Worm (Caenorhabditis elegans): ENCODE results near the gene psmd-9.
A peak's percentile ranks its signal among the peaks of the same experiment; 100 is the strongest.

psmd-9 gene

DNA sequence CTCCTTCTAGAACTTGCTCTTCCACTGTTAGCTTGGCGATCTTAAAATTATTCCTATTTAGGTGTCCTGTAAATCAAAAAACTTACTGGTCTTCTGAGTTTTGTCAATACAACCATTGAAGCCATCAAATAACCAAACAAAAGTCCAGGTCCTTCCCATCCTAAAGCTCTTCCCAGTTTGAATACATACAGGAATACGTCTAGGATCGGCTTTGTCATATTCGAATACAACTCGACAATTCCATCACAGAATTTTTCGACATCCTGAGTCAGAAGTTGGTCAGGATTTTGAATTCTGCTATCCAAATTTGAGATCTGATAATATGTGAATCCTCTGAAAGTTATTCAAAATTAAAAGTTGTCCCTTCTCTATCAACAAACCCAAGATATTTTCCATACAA, 19.6 kb upstream of the psmd-9 start:
- TF ChIP-seq dpl-1 (GFP tag; optimal IDR thresholded peaks at IDR 0.05) (no peak), ekl-4 (GFP tag; IDR thresholded peaks at IDR 0.05) (no peak), B0336.3 (GFP tag; IDR thresholded peaks at IDR 0.05) (no peak)

DNA sequence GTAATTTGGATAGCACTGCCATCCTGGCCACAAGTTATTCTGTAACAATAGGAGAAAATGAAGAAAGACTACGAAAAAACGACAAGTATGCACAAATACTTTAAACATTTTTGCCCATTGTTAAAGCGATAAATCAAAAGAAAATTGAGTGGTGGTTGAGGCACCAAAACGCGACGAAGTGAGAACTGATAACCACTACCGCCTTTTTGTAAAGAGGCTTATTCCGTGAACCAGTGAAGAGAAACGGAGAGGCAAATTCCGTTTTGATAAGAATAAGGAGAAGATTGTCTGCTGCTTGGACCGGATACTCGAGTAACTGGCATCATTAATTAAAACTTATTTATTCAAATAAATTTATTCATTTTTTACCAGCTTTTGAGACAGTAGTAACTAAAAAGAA, 18.2 kb upstream of the psmd-9 start, which contains the start of gene pmp-1:
pmp-1 (minus strand) TSS at position 39 of the 400 bp plus-strand sequence.
- peak; percentile 51 for TF ChIP-seq ets-4 (GFP tag; optimal IDR thresholded peaks at IDR 0.05)
- TF ChIP-seq mel-28 (tag; optimal IDR thresholded peaks at IDR 0.05; ENCODE audit: borderline replicate concordance), result no peak
- no peak for TF ChIP-seq snpc-1.3 (tag; optimal IDR thresholded peaks at IDR 0.05; ENCODE audit: insufficient read depth)
- TF ChIP-seq nhr-80 (tag; optimal IDR thresholded peaks at IDR 0.05), result peak; percentile 78

DNA sequence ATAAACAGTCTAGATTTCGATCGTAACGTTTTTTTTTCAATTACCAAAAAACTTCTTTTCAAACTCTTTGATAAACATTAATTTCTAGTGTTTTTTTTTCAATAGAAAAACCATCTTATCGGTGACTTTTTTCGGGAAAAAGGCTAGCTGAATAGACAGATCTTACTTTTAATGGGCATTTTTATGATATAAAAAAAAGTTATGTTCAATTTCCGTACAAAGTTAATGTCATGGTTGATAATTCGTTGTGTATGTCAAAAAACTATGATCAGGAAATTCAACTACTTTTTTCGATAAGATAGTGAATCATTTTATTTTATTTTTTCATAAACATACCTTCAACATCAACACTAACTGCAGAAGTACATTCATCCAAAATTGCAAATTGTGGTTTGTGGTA, 17.3 kb upstream of the psmd-9 start:
- TF ChIP-seq hsf-1 (GFP tag; IDR thresholded peaks at IDR 0.05) (no peak), nhr-120 (GFP tag; IDR thresholded peaks at IDR 0.05) (no peak), zim-3 (tag; optimal IDR thresholded peaks at IDR 0.05) (no peak), nhr-80 (tag; optimal IDR thresholded peaks at IDR 0.05) (peak; percentile 18), pha-4 (tag; optimal IDR thresholded peaks at IDR 0.05) (no peak), nfya-2 (GFP tag; IDR thresholded peaks at IDR 0.05) (no peak), bed-1 (GFP tag; IDR thresholded peaks at IDR 0.05) (no peak)

DNA sequence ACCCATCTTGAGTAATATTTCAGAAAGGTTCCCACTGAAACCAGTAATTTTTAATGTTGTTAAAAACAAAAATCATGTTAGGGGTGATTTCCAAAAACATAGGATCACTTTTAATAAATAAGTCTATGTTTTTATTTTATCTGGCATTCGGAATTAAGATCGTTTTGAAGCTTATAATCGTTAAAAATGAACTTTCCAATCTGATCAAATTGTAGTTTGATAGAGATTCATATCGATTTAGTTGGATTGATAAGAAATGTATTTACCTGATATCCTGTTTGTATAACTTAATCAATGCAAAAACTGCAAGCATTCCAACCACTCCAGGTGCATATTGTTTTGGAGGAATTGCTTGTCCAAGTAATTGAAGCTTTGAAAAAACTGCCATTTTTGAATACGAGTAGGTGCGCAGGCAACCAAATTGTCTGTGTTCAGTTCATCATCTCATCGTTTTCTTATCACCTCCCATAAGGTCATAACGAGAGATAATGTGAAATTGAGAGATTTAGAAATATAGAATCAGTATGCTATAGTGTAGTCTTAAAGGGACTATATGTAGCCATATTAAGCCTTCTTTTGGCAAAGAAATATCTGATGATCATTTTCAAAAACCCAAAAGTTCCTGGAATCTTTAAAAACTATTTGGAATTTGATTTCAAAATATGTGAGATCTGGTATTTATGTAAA, 14.4 kb upstream of the psmd-9 start, which contains the start of gene pmp-2:
pmp-2 (minus strand) TSS at position 487 of the 687 bp plus-strand sequence.
- TF ChIP-seq F10E7.11 (tag; optimal IDR thresholded peaks at IDR 0.05) (no peak), hmg-1.2 (GFP tag; IDR thresholded peaks at IDR 0.05) (peak; percentile 27; the same call in 1 of the 2 replicates), ama-1 (optimal IDR thresholded peaks at IDR 0.05) (no peak), ama-1 (GFP tag; optimal IDR thresholded peaks at IDR 0.05) (no peak), sdz-38 (tag; optimal IDR thresholded peaks at IDR 0.05) (no peak)

DNA sequence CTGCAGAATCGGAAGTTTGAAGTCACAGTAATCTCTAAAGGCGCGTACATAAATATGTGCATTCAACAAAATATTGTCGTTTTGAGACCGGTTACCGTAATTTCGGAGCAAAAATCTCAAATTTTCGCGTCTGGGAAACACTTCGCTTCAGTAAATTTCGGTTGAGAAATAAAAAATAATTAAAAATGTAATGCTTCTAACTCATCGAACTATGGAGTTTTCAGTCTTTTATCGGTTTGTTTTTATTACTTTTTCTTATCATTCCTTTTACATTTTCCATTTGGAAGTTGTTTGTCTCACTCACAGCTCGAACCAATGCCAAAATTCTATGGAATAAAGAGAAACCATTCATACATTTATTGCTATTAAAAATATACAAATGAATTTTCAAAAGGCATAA, 13.7 kb upstream of the psmd-9 start:
- TF ChIP-seq cebp-1 (GFP tag; IDR thresholded peaks at IDR 0.05) (0 out of 2 replicates have a peak, but pooled peaks have one; percentile 45), cebp-1 (tag; optimal IDR thresholded peaks at IDR 0.05) (peak; percentile 82), C06A6.2 (GFP tag; conservative IDR thresholded peaks at IDR 0.05) (peak; percentile 65), B0019.2 (GFP tag; conservative IDR thresholded peaks at IDR 0.05) (0 out of 2 replicates have a peak, but pooled peaks have one; percentile 21), F57C9.4 (tag; optimal IDR thresholded peaks at IDR 0.05) (no peak), bed-2 (GFP tag; IDR thresholded peaks at IDR 0.05) (no peak), hmg-1.2 (GFP tag; IDR thresholded peaks at IDR 0.05) (peak; percentile 42), hlh-26 (GFP tag; conservative IDR thresholded peaks at IDR 0.05) (no peak), K12H6.12 (tag; optimal IDR thresholded peaks at IDR 0.05) (peak; percentile 34), B0336.3 (GFP tag; IDR thresholded peaks at IDR 0.05) (peak; percentile 53; the same call in 1 of the 2 replicates), hlh-12 (tag; optimal IDR thresholded peaks at IDR 0.05) (no peak), snpc-4 (GFP tag; optimal IDR thresholded peaks at IDR 0.05) (no peak), snpc-4 (tag; optimal IDR thresholded peaks at IDR 0.05) (peak in 1 of 4 experiments; percentile 7), lin-35 (GFP tag; optimal IDR thresholded peaks at IDR 0.05) (peak in 1 of 3 experiments; percentile 32), ccch-3 (GFP tag; optimal IDR thresholded peaks at IDR 0.05) (no peak), ekl-4 (GFP tag; IDR thresholded peaks at IDR 0.05) (0 out of 2 replicates have a peak, but pooled peaks have one; percentile 30), T26A5.8 (tag; optimal IDR thresholded peaks at IDR 0.05) (no peak), T07F8.4 (tag; optimal IDR thresholded peaks at IDR 0.05) (no peak), ets-4 (GFP tag; optimal IDR thresholded peaks at IDR 0.05) (no peak), ama-1 (optimal IDR thresholded peaks at IDR 0.05) (peak; percentile 57), ama-1 (GFP tag; optimal IDR thresholded peaks at IDR 0.05) (no peak), pbrm-1 (GFP tag; IDR thresholded peaks at IDR 0.05) (0 out of 2 replicates have a peak, but pooled peaks have one; percentile 25), ceh-58 (GFP tag; IDR thresholded peaks at IDR 0.05) (no peak), lin-40 (tag; optimal IDR thresholded peaks at IDR 0.05) (peak; percentile 54), nhr-80 (tag; optimal IDR thresholded peaks at IDR 0.05) (peak; percentile 39), dpl-1 (GFP tag; optimal IDR thresholded peaks at IDR 0.05) (no peak), sdz-38 (tag; optimal IDR thresholded peaks at IDR 0.05) (no peak), ceh-91 (GFP tag; IDR thresholded peaks at IDR 0.05) (no peak), Y53G8AR.9 (GFP tag; conservative IDR thresholded peaks at IDR 0.05) (no peak; the same call in 1 of the 2 replicates), madf-8 (GFP tag; conservative IDR thresholded peaks at IDR 0.05) (no peak), aptf-3 (GFP tag; IDR thresholded peaks at IDR 0.05) (no peak)

Measured in whole organism, young adult.